Worm (Caenorhabditis elegans) whole organism, L4 larva: ENCODE measurements around the gene C47A10.16.
A peak's percentile ranks its signal among the peaks of the same experiment; 100 is the strongest.

Source experiments
- D1046.2 ChIP-seq: fragments of 200-800 bp; sonication (Bioruptor generic); IDR thresholded peaks from 2 replicates; pipeline ENCODE4 v1.3.6; 2022; ENCODE audit warnings: missing genetic modification characterization, missing compliant biosample characterization
- F10B5.3 ChIP-seq: sonication (generic microtip); optimal IDR thresholded peaks from 2 replicates; lab custom pipeline; 2016; ENCODE audit warnings: mild to moderate bottlenecking, missing genetic modification characterization, missing compliant biosample characterization
- Y105C5A.15 ChIP-seq: fragments of 200-800 bp; sonication (Bioruptor generic); IDR thresholded peaks from 2 replicates; pipeline ENCODE4 v1.3.6; 2022; ENCODE audit warnings: missing genetic modification characterization, missing compliant biosample characterization
- ZK337.2 ChIP-seq: fragments of 200-800 bp; sonication (Bioruptor generic); IDR thresholded peaks from 2 replicates; pipeline ENCODE4 v1.3.6; 2022; ENCODE audit warnings: missing genetic modification reagents, missing genetic modification characterization, missing compliant biosample characterization
- aha-1 ChIP-seq: fragments of 150-350 bp; peaks from one replicate; lab custom pipeline; 2014; ENCODE audit warnings: missing biosample characterization, missing genetic modification characterization
- attf-4 ChIP-seq: sonication (generic microtip); optimal IDR thresholded peaks from 3 replicates; lab custom pipeline; 2017; ENCODE audit warnings: missing biosample characterization, missing genetic modification characterization
- ceh-32 ChIP-seq: sonication (generic microtip); optimal IDR thresholded peaks from 2 replicates; lab custom pipeline; 2016; ENCODE audit warnings: mild to moderate bottlenecking, missing genetic modification characterization, missing compliant biosample characterization; ENCODE audit not compliant: poor library complexity
- ceh-44 ChIP-seq: fragments of 200-800 bp; sonication (Bioruptor generic); IDR thresholded peaks from 2 replicates; pipeline ENCODE4 v1.3.6; 2022; ENCODE audit warnings: missing genetic modification reagents, missing genetic modification characterization, missing compliant biosample characterization
- ces-1 ChIP-seq: fragments of 150-350 bp; sonication (generic microtip); optimal IDR thresholded peaks from 4 replicates; lab custom pipeline; 2014; ENCODE audit warnings: missing biosample characterization, missing genetic modification reagents, missing genetic modification characterization
- daf-12 ChIP-seq: fragments of 150-350 bp; optimal IDR thresholded peaks from 2 replicates; lab custom pipeline; 2014; ENCODE audit warnings: missing biosample characterization, missing genetic modification reagents, missing genetic modification characterization
- daf-16 ChIP-seq, 3 experiments: sonication (generic microtip); optimal IDR thresholded peaks; 2 replicates each; lab custom pipeline; 2016 to 2017; ENCODE audit warnings: missing genetic modification characterization in 3 of 3, missing genetic modification reagents in 3 of 3, mild to moderate bottlenecking in 2 of 3, missing compliant biosample characterization in 2 of 3, missing biosample characterization in 1 of 3, moderate library complexity in 1 of 3
- daf-8 ChIP-seq: fragments of 200-800 bp; sonication (Bioruptor generic); IDR thresholded peaks from 2 replicates; pipeline ENCODE4 v1.3.6; 2022; ENCODE audit warnings: missing genetic modification characterization, missing compliant biosample characterization
- dmd-6 ChIP-seq: fragments of 200-800 bp; sonication (Bioruptor generic); IDR thresholded peaks from 2 replicates; pipeline ENCODE4 v1.3.6; 2022; ENCODE audit warnings: missing genetic modification reagents, missing genetic modification characterization, missing compliant biosample characterization
- dmd-8 ChIP-seq: fragments of 200-800 bp; sonication (Bioruptor generic); IDR thresholded peaks from 2 replicates; pipeline ENCODE4 v1.3.6; 2022; ENCODE audit warnings: missing genetic modification characterization, missing compliant biosample characterization
- dpl-1 ChIP-seq: fragments of 150-350 bp; optimal IDR thresholded peaks from 2 replicates; lab custom pipeline; 2014; ENCODE audit warnings: missing biosample characterization, missing genetic modification reagents, missing genetic modification characterization
- dve-1 ChIP-seq: sonication (generic microtip); optimal IDR thresholded peaks from 2 replicates; lab custom pipeline; 2017; ENCODE audit warnings: antibody characterized with exemption, mild to moderate bottlenecking, missing genetic modification characterization, missing compliant biosample characterization; ENCODE audit not compliant: insufficient read depth
- egl-27 ChIP-seq: sonication (generic microtip); optimal IDR thresholded peaks from 3 replicates; lab custom pipeline; 2017; ENCODE audit warnings: missing biosample characterization, missing genetic modification reagents, missing genetic modification characterization
- fkh-10 ChIP-seq: fragments of 150-350 bp; optimal IDR thresholded peaks from 2 replicates; lab custom pipeline; 2014; ENCODE audit warnings: missing biosample characterization, missing genetic modification reagents, missing genetic modification characterization
- hif-1 ChIP-seq, 2 experiments: sonication (generic microtip); optimal IDR thresholded peaks; 2 replicates each; lab custom pipeline; 2016 to 2017; ENCODE audit warnings: missing compliant biosample characterization in 2 of 2, missing genetic modification characterization in 2 of 2, missing genetic modification reagents in 2 of 2, missing genotype in 2 of 2, mild to moderate bottlenecking in 1 of 2
- hlh-30 ChIP-seq: sonication (generic microtip); optimal IDR thresholded peaks from 2 replicates; lab custom pipeline; 2017; ENCODE audit warnings: antibody characterized with exemption, mild to moderate bottlenecking, missing genetic modification characterization, missing compliant biosample characterization; ENCODE audit not compliant: insufficient read depth
- hmg-1.1 ChIP-seq: fragments of 200-800 bp; sonication (Bioruptor generic); IDR thresholded peaks from 2 replicates; pipeline ENCODE4 v1.3.6; 2022; ENCODE audit warnings: missing genetic modification reagents, missing genetic modification characterization, missing compliant biosample characterization
- lim-7 ChIP-seq: fragments of 200-800 bp; sonication (Bioruptor generic); IDR thresholded peaks from 2 replicates; pipeline ENCODE4 v1.3.6; 2022; ENCODE audit warnings: missing genetic modification characterization, missing compliant biosample characterization
- lin-29 ChIP-seq: fragments of 200-800 bp; sonication (Bioruptor generic); IDR thresholded peaks from 2 replicates; pipeline ENCODE4 v1.3.6; 2022; ENCODE audit warnings: missing genetic modification reagents, missing genetic modification characterization, missing compliant biosample characterization
- madf-5 ChIP-seq, 2 experiments: fragments of 200-800 bp; sonication (Bioruptor generic); IDR thresholded peaks; 2 replicates each; pipeline ENCODE4 v1.3.6; 2022; ENCODE audit warnings: missing compliant biosample characterization in 2 of 2, missing genetic modification characterization in 2 of 2
- mes-2 ChIP-seq: sonication (generic microtip); optimal IDR thresholded peaks from 2 replicates; lab custom pipeline; 2016; ENCODE audit warnings: missing genotype, mild to moderate bottlenecking, missing genetic modification characterization, missing compliant biosample characterization; ENCODE audit not compliant: poor library complexity, severe bottlenecking
- mxl-3 ChIP-seq: fragments of 200-800 bp; sonication (Bioruptor generic); optimal IDR thresholded peaks from 2 replicates; lab custom pipeline; 2018; ENCODE audit warnings: mild to moderate bottlenecking, missing genetic modification characterization, missing compliant biosample characterization
- nhr-10 ChIP-seq: fragments of 150-350 bp; optimal IDR thresholded peaks from 2 replicates; lab custom pipeline; 2014; ENCODE audit warnings: missing biosample characterization, missing genetic modification characterization
- nhr-102 ChIP-seq: sonication (generic microtip); optimal IDR thresholded peaks from 2 replicates; lab custom pipeline; 2016; ENCODE audit warnings: mild to moderate bottlenecking, missing genetic modification characterization, moderate library complexity, missing compliant biosample characterization
- nhr-28 ChIP-seq: fragments of 150-350 bp; optimal IDR thresholded peaks from 2 replicates; lab custom pipeline; 2014; ENCODE audit warnings: missing biosample characterization, missing genetic modification characterization
- nhr-42 ChIP-seq: fragments of 200-800 bp; sonication (Bioruptor generic); IDR thresholded peaks from 2 replicates; pipeline ENCODE4 v1.3.6; 2022; ENCODE audit warnings: missing genetic modification characterization, missing compliant biosample characterization
- nhr-76 ChIP-seq: fragments of 150-350 bp; optimal IDR thresholded peaks from 2 replicates; lab custom pipeline; 2014; ENCODE audit warnings: missing biosample characterization, missing genetic modification characterization
- nhr-77 ChIP-seq: fragments of 150-350 bp; optimal IDR thresholded peaks from 2 replicates; lab custom pipeline; 2014; ENCODE audit warnings: missing biosample characterization, missing genetic modification characterization
- pha-4 ChIP-seq, 2 experiments: fragments of 150-350 bp in 1 of 2; fragments of 200-800 bp in 1 of 2; sonication (Bioruptor generic) in 1 of 2; IDR thresholded peaks in 1 of 2; optimal IDR thresholded peaks in 1 of 2; 2 replicates each; pipeline versions ENCODE4 v1.3.6 to Lab custom; 2014 to 2022; ENCODE audit warnings: missing genetic modification characterization in 2 of 2, missing genetic modification reagents in 2 of 2, missing biosample characterization in 1 of 2, missing compliant biosample characterization in 1 of 2
- pqm-1 ChIP-seq: sonication (generic microtip); optimal IDR thresholded peaks from 2 replicates; lab custom pipeline; 2017; ENCODE audit warnings: missing biosample characterization, missing genetic modification characterization
- rbr-2 ChIP-seq: sonication (generic microtip); optimal IDR thresholded peaks from 2 replicates; lab custom pipeline; 2016; ENCODE audit warnings: missing genotype, missing genetic modification characterization, missing compliant biosample characterization
- sdz-12 ChIP-seq: fragments of 200-800 bp; sonication (Bioruptor generic); optimal IDR thresholded peaks from 2 replicates; lab custom pipeline; 2018; ENCODE audit warnings: mild to moderate bottlenecking, missing genetic modification characterization, missing compliant biosample characterization
- skn-1 ChIP-seq: fragments of 150-350 bp; optimal IDR thresholded peaks from 2 replicates; lab custom pipeline; 2014; ENCODE audit warnings: missing biosample characterization, missing genetic modification characterization
- snpc-1.2 ChIP-seq: fragments of 200-800 bp; sonication (Bioruptor generic); IDR thresholded peaks from 2 replicates; pipeline ENCODE4 v1.3.6; 2022; ENCODE audit warnings: missing genetic modification reagents, missing genetic modification characterization, missing compliant biosample characterization
- tag-97 ChIP-seq: fragments of 200-800 bp; sonication (Bioruptor generic); IDR thresholded peaks from 2 replicates; pipeline ENCODE4 v1.3.6; 2022; ENCODE audit warnings: missing genetic modification characterization, missing compliant biosample characterization
- tra-1 ChIP-seq: fragments of 200-800 bp; sonication (Bioruptor generic); IDR thresholded peaks from 2 replicates; pipeline ENCODE4 v1.3.6; 2022; ENCODE audit warnings: missing genetic modification reagents, missing genetic modification characterization, missing compliant biosample characterization
- zfp-2 ChIP-seq: sonication (generic microtip); optimal IDR thresholded peaks from 2 replicates; lab custom pipeline; 2016; ENCODE audit warnings: mild to moderate bottlenecking, missing genetic modification characterization, missing compliant biosample characterization
- zip-11 ChIP-seq: fragments of 200-800 bp; sonication (Bioruptor generic); IDR thresholded peaks from 2 replicates; pipeline ENCODE4 v1.3.6; 2022; ENCODE audit warnings: missing genetic modification characterization, missing compliant biosample characterization
- zip-2 ChIP-seq: fragments of 150-350 bp; optimal IDR thresholded peaks from 2 replicates; lab custom pipeline; 2014; ENCODE audit warnings: missing biosample characterization, missing genetic modification characterization
- ztf-11 ChIP-seq: fragments of 150-350 bp; optimal IDR thresholded peaks from 2 replicates; lab custom pipeline; 2014; ENCODE audit warnings: missing biosample characterization, missing genetic modification characterization

C47A10.16 gene

DNA sequence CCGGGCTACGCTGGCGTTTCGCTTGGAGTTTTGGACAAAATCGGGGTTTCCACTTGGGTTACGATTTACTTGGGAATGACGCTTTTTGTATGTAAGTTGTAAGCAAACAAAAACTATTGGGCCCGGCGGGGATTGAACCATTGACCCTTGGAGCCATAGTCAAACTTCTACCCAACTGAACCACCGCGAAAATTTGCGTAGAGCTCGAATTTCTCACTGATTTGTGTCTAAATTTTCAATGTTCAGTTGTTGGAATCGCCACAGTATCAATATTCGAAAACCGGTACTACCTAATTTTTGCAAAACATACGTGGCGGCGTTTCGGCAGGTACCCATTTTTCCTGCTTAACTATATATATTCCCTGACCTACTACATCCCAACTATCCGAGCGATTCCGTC is 2.8 kb upstream of the C47A10.16 start:
- 0 out of 2 replicates have a peak, but pooled peaks have one; percentile 46 for TF ChIP-seq snpc-1.2 (GFP tag; lab: Robert Waterston, UW)
- TF ChIP-seq egl-27, result no peak
- TF ChIP-seq lim-7 (GFP tag; lab: Robert Waterston, UW), result peak; percentile 61; the same call in 1 of the 2 replicates

DNA sequence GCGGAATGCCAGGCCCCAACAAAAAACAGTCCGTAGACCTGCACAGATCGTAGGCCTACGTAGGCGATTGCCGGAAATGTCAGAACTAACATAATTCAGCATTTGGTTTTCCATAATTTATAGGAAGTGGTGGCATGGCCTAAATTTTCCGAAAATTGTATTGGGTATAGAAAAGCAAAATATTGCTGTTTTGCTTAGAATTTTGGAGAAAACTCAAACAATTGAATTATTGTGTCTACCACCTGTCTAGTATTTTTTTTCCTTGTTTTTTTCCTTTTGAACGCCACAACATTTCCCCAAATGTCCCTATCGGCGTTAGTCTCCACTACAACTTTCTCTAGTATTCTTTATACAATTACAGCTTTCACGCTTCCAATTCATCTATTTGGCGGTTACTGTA is 2.3 kb upstream of the C47A10.16 start, which contains the start of gene srh-284:
srh-284 (plus strand) TSS at position 301 of the 400 bp plus-strand sequence.
- TF ChIP-seq F10B5.3 (tag; lab: Kevin White, UChicago), result no peak
- no peak for TF ChIP-seq nhr-10 (tag; lab: Kevin White, UChicago)
- TF ChIP-seq hmg-1.1 (GFP tag; lab: Robert Waterston, UW), result no peak

DNA sequence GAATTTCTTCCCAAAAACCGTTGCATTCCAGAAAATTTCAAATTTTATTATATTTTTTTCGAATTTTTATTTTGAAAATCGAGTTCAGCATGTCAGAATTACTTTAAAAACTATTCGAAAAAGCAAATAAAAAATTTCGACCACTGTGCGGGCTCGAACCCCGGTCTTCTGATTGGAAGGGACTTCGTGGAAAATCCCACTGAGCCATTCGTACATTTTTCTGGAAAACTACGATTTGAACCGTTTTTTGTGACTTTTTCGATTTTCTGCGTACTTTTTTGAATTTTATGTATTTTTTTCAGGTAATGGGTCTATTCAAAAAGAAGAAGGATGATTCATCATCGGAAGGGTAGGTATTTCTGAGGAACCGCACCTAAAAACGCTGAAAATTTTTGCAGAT is 9.4 kb downstream of the C47A10.16 start, which contains the start of gene pgp-9:
pgp-9 (plus strand) TSS at position 301 of the 400 bp plus-strand sequence.
- no peak for TF ChIP-seq tag-97 (GFP tag; lab: Robert Waterston, UW)
- peak; percentile 71 for TF ChIP-seq aha-1 (tag; lab: Kevin White, UChicago)

DNA sequence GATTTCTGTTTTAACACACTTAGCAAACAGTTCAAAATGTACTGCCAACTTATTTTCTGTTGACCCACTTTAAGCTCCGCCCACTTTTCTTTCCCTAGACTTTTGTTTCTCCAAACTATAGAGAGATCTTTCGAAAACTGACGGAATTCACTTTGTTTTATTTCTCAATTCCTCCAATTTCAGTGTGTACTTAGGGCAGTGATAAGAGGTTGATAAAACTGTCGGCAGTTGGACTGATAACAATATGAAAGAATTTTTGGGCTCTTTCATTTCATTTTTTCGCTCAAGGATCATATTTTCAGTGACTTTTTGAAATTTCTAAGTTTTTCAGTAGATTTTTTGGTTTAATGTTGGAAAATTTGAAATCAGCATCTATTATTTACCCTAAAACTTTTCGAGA is 10.0 kb downstream of the C47A10.16 start:
- TF ChIP-seq daf-16 (GFP tag; optimal IDR thresholded peaks at IDR 0.05; lab: Kevin White, UChicago), result no peak
- TF ChIP-seq daf-16 (tag; optimal IDR thresholded peaks at IDR 0.05; lab: Kevin White, UChicago), result peak; percentile 68
- TF ChIP-seq Y105C5A.15, result no peak
- no peak for TF ChIP-seq zip-2 (tag; lab: Kevin White, UChicago)
- no peak for TF ChIP-seq pha-4 (GFP tag; IDR thresholded peaks at IDR 0.05; lab: Robert Waterston, UW)
- no peak for TF ChIP-seq pha-4 (tag; optimal IDR thresholded peaks at IDR 0.05; lab: Kevin White, UChicago)
- no peak for TF ChIP-seq dmd-8 (GFP tag; lab: Robert Waterston, UW)
- TF ChIP-seq attf-4 (tag; lab: Kevin White, UChicago), result no peak
- TF ChIP-seq snpc-1.2 (GFP tag; lab: Robert Waterston, UW), result no peak
- no peak for TF ChIP-seq mxl-3 (GFP tag; lab: Kevin White, UChicago)
- TF ChIP-seq tra-1 (GFP tag; lab: Robert Waterston, UW), result no peak
- TF ChIP-seq pqm-1 (tag; lab: Kevin White, UChicago), result peak; percentile 75
- no peak for TF ChIP-seq nhr-42 (GFP tag; lab: Robert Waterston, UW)
- TF ChIP-seq mes-2, result no peak
- no peak for TF ChIP-seq D1046.2 (GFP tag; lab: Robert Waterston, UW)
- TF ChIP-seq ces-1 (GFP tag; lab: Kevin White, UChicago), result no peak
- TF ChIP-seq fkh-10, result no peak
- TF ChIP-seq daf-8 (GFP tag; lab: Robert Waterston, UW), result no peak
- TF ChIP-seq ztf-11 (tag; lab: Kevin White, UChicago), result no peak
- TF ChIP-seq nhr-102 (tag; lab: Kevin White, UChicago), result no peak
- TF ChIP-seq skn-1, result no peak
- no peak for TF ChIP-seq nhr-77 (tag; lab: Kevin White, UChicago)
- TF ChIP-seq ceh-32 (tag; lab: Kevin White, UChicago), result no peak
- TF ChIP-seq sdz-12 (GFP tag; lab: Kevin White, UChicago), result no peak
- TF ChIP-seq hlh-30 (tag; lab: Kevin White, UChicago), result no peak
- TF ChIP-seq zip-11 (GFP tag; lab: Robert Waterston, UW), result no peak
- TF ChIP-seq tag-97 (GFP tag; lab: Robert Waterston, UW), result no peak
- no peak for TF ChIP-seq rbr-2 (tag; lab: Kevin White, UChicago)
- no peak for TF ChIP-seq madf-5 (GFP tag; IDR thresholded peaks at IDR 0.05; lab: Robert Waterston, UW)
- TF ChIP-seq ZK337.2 (GFP tag; lab: Robert Waterston, UW), result no peak
- TF ChIP-seq lin-29 (GFP tag; lab: Robert Waterston, UW), result no peak
- no peak for TF ChIP-seq daf-12 (tag; lab: Kevin White, UChicago)
- peak; percentile 42; the same call in 1 of the 2 replicates for TF ChIP-seq dmd-6 (GFP tag; lab: Robert Waterston, UW)
- no peak for TF ChIP-seq zfp-2
- peak; percentile 66 for TF ChIP-seq nhr-28 (tag; lab: Kevin White, UChicago)
- TF ChIP-seq hif-1 (tag; optimal IDR thresholded peaks at IDR 0.05; lab: Kevin White, UChicago), result no peak
- peak; percentile 31 for TF ChIP-seq dve-1 (tag; lab: Kevin White, UChicago)
- TF ChIP-seq nhr-10 (tag; lab: Kevin White, UChicago), result no peak
- no peak for TF ChIP-seq dpl-1 (GFP tag; lab: Kevin White, UChicago)
- no peak for TF ChIP-seq nhr-76 (tag; lab: Kevin White, UChicago)
- TF ChIP-seq ceh-44, result no peak
